Worm (Caenorhabditis elegans) whole organism, L4/young adult: ENCODE measurements around the gene noca-1.
"Not testable (repeated sequence)": the region's sequence is repeated elsewhere in the genome, so short reads cannot be mapped to it uniquely, and the experiment has no call there.

ENCODE experiments used
- W03F9.2 ChIP-seq: fragments of 150-350 bp; optimal IDR thresholded peaks from 2 replicates; lab custom pipeline; 2014; ENCODE audit warnings: missing biosample characterization, missing genetic modification characterization
- dao-5 ChIP-seq: sonication (generic microtip); optimal IDR thresholded peaks from 2 replicates; lab custom pipeline; 2016; ENCODE audit warnings: missing genotype, missing genetic modification characterization, moderate library complexity, missing compliant biosample characterization
- him-1 ChIP-seq: sonication (generic microtip); optimal IDR thresholded peaks from 2 replicates; lab custom pipeline; 2016; ENCODE audit warnings: missing genotype, missing genetic modification reagents, missing genetic modification characterization, missing compliant biosample characterization

Gene noca-1

DNA sequence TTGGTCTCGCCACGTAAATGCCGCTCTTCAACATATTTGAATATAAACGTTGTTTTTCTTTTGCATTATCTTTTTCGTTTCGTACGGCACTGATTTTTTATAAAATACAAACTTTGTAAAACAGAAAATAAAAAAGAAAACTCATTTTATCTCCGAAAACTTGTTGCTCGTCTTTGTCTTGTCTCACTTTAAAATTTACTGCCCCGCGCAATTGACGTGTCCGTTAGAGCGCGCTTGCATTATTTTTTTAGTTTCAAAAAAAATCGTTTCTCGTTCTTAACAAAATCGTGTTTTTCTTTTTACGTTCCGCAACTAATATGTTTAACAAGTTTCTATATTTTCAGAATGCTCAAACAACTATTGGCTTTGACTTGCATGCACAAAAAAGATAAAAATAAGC lies at the start of gene noca-1:
Gene noca-1 (plus strand): TSS at position 345 of the 400 bp plus-strand sequence.
- no peak for TF ChIP-seq dao-5 (tag; lab: Kevin White, UChicago)
- no peak for TF ChIP-seq W03F9.2 (tag; lab: Kevin White, UChicago)
- TF ChIP-seq him-1 (tag; lab: Kevin White, UChicago): no peak

DNA sequence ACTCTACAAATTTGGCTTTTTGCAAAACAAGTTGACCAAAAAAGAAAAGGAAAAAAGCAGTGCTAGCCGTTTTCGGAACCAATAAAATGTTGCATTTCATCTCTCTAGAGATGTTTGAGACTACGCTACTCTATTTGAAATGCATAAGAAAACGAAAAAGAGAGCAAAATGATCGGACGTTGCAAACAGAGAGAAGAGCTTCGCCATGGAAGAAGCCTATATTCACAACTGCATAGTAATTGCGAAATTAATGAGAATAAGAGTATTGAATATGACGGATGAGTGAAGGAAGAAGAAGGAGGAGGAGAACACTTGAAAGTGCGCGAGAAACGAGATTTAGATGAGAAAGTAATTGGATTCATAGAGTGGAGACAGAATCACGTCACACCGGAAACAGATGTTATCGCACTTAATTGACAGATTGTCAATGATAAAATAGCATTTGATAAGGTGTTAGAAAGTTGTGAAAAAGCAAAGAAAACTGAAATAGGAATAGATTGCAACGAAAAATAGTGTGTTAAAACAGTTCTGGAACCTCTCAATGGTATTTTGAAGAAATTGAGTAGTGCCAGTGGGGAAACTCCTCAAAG lies 46.8 kb upstream of the noca-1 start:
- TF ChIP-seq dao-5 (tag; lab: Kevin White, UChicago) (no peak), him-1 (tag; lab: Kevin White, UChicago) (no peak), W03F9.2 (tag; lab: Kevin White, UChicago) (no peak)

DNA sequence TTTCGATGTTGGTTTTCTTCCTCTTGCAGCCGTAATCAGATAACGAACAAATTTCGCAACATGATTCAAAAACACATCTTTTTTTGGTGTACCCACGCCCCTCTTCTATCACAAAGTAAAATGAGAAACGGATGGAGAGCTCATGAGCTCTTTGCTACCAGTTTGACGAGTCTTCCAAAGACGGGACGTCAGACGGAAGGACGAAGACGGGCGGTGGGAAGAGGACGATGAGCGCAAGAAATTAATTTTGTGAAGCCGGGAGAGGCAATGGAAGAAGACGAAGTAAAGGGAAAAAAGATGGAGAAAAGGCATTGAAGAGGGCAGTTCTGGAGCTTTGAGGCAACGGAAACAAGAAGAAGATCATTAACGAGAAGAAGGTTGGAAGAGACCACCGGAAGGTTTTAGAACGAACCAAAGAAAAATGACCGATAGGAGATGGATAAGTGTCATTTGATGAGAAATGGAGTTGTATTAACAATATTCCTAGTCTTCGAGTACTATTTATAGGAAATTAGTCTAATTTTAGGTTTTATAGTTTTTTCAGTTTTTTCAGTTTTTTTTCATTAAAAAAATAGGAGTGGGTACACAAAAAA lies 41.0 kb upstream of the noca-1 start:
- TF ChIP-seq him-1 (tag; lab: Kevin White, UChicago) (no peak), W03F9.2 (tag; lab: Kevin White, UChicago) (no peak), dao-5 (tag; lab: Kevin White, UChicago) (no peak)

DNA sequence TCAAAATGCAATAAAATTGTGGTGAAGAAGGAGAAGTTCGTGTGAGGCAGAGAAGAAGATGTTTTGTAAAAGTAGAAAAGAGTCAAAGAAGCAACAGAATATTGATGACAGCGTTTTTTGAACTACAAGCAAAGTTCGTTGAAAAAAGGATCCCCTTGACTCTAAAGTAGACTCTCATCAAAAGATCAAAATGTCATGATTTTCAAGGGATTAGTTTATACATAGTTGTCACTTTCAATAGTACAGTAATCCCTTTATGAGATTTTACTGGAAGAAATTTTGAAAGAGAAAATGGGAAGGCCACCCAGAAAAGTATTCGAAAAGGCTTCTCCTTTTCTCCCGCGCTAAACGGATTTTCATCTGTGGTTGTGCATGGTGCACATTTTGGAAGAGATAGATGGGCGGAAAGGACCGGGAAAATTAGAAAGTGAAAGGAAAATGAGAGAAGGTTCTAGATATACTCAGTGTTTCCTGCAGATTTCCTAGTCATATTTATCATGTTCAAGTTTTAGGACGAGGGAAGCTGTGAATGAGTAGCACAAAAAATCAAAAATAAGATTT lies 39.7 kb upstream of the noca-1 start:
- TF ChIP-seq him-1 (tag; lab: Kevin White, UChicago) (no peak), dao-5 (tag; lab: Kevin White, UChicago) (no peak), W03F9.2 (tag; lab: Kevin White, UChicago) (no peak)

DNA sequence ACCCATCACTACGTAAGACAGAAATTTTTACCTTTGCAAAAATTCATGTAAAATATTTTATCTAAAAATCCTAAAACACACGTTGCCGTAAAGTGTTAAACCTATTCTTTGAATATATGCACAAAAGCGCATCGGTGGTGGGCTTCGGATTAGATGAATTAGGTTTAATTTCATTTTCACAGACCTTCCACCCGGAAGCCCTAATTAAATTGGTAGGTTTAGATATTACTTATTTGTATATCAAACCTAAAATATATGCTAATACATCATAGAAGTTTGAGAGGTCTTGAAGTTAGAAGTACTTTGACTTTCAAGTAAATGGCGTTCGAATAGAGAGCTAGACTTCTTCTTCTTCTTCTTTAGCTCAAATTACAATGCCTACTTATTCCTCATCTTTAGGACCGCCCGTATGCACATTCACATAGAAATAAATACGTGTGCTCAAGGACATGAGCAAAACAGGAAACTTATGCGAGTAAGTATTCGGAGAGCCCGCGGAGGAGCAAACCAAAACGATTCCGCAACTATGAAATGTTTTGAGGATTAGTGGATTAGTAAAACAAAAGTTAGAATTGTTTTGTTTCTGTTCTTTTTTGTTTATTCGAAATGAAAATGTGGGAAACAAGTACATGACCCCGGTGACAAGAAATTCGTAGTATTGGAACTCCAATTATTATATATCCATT lies 38.0 kb upstream of the noca-1 start:
- TF ChIP-seq dao-5 (tag; lab: Kevin White, UChicago) (no peak), W03F9.2 (tag; lab: Kevin White, UChicago) (no peak), him-1 (tag; lab: Kevin White, UChicago) (no peak)

DNA sequence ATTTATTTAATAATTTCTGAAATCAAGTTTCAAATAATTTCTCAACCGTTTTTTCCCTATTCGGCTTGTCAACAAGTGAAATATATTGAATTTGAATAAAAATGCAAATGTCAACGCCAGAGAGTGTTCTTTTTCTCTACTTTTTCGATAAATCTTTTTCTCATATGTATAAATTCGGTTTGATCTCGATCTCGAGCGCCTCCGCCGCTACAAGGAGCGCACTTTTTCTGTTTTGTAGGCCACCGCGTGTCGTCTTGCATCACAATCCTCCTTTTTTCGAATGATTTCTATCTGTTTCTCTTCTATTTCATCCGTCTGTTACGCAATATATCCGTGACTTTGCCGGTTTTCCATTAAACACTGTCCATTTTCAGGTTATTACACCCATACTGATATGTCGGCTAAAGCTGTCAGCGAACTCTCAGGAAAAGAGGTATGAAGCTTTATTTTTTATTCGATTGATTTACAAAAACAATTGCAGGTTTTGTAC lies 36.6 kb upstream of the noca-1 start, which contains the start of gene acly-2:
Gene acly-2 (plus strand): TSS at position 375 of the 490 bp plus-strand sequence.
- TF ChIP-seq him-1 (tag; lab: Kevin White, UChicago) (no peak), dao-5 (tag; lab: Kevin White, UChicago) (no peak), W03F9.2 (tag; lab: Kevin White, UChicago) (no peak)

DNA sequence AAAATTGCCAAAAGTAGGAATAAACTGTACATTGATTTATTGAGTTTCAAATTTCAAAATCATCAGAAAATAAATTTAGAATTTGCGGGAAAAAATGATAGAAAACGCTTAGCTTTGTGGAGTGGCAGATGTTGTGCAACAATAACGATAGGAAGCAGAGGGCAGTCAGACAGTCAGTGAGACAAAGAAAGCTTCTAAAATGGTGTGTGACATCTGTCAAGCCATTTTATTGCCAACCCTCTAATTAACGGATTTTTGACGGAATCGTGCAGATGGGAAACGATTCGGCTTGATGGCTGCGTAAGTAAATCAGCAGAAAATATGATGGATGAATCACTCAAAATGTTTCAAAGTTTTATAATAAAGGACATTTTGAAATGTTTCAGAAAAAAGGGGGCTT lies 32.6 kb upstream of the noca-1 start, which contains the start of gene max-1:
Gene max-1 (minus strand): TSS at position 124 of the 400 bp plus-strand sequence.
- TF ChIP-seq dao-5 (tag; lab: Kevin White, UChicago) (no peak), him-1 (tag; lab: Kevin White, UChicago) (no peak), W03F9.2 (tag; lab: Kevin White, UChicago) (no peak)

DNA sequence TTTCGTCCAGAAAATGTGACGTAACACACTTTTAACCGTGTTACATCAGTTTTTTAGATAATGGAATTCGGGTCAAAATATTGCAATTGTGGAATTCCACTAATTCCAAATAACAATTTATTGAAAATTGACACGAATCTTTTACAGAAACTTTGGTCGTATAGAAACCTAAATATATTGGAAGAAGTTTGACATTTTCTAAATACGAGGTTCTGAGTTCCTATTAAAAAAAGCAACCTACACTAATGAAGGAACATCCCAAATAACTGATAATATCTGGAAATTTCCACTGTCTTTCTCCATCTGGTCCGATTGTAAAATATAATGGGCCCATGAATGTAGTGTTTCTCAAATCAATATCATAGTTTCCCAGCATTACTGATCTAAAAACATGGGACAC lies 31.5 kb upstream of the noca-1 start:
- TF ChIP-seq W03F9.2 (tag; lab: Kevin White, UChicago) (no peak), dao-5 (tag; lab: Kevin White, UChicago) (no peak), him-1 (tag; lab: Kevin White, UChicago) (no peak)

DNA sequence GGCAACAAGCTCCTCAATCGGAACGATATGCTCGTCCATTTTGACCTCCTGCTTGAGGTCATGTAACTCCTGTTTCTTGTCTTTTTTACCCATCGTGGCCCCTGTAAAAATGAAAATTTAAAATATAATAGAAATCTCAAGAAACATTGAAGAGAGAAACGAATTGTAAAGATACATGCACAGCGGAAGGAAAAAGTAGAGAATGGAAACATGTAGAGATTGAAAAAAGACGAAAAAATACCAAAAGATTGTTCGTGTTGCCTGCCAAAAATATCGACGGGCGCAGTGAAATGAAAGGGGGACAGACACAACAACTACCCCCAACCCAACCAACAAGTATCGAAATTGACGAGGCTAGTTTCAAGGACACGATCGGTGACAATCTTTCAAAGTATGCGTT lies 22.8 kb upstream of the noca-1 start, which contains the start of gene eat-6:
Gene eat-6 (minus strand): TSS at position 101 of the 400 bp plus-strand sequence.
- TF ChIP-seq him-1 (tag; lab: Kevin White, UChicago): no peak
- no peak for TF ChIP-seq W03F9.2 (tag; lab: Kevin White, UChicago)
- TF ChIP-seq dao-5 (tag; lab: Kevin White, UChicago): no peak

DNA sequence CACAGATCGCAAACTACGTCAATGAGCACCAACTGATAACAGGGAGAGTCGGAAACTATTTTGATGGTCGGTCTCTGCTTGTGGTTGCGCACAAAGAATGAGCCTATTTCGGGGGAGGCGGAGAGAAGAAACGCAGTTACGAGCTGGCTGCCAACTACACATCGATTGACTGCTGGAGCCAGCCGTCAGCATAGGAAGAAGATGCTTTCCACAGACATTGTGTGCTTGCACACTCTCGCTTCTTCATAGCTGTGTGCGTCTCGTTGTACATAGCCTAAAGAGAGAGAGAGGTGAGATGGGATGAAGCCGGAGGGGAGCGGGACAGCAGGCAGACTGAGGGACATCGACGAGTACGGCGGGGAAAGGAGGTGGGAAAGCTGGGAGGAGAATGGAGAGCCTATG lies 22.3 kb upstream of the noca-1 start:
- TF ChIP-seq dao-5 (tag; lab: Kevin White, UChicago) (no peak), him-1 (tag; lab: Kevin White, UChicago) (peak; percentile 74), W03F9.2 (tag; lab: Kevin White, UChicago) (peak; percentile 17)

DNA sequence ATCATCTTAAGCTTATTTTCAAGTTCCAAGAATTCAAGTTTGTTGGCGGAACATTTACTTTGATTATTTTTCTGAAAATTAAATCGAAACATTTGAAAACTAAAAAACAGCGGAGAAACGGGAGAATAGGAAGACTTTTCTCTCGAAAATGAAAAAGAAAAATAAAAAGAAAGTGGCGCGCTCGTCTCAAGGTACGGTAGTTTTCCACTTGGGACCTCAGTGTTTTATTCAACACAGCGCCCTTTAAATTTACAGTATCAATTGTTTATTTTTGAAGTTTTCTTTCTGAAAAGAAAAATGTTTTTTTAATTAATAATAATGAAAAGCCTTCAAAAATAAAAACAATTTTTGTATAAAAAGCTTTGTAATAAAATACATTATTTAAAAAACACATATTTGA lies 21.2 kb upstream of the noca-1 start:
- TF ChIP-seq him-1 (tag; lab: Kevin White, UChicago) (no peak), W03F9.2 (tag; lab: Kevin White, UChicago) (peak; percentile 56)

DNA sequence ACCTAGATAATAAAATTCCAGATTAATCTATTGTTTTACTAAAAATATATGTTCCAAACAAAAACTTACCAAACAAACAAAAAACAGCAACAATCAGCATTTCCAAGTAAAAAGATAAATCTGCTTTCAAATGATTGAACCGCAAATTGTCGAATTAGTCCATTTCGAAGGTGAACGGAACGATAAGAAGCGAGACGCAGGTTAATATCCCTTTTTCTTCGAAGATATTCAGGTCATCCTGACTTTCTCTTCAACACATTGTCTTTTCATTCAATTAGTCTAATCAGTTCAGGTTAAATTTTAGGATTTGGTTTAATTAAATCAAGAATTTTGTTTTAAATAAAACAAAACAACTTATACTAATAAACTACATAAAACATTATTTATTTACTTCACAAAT lies 19.3 kb upstream of the noca-1 start, which contains the start of gene B0365.9:
Gene B0365.9 (minus strand): TSS at position 186 of the 400 bp plus-strand sequence.
- TF ChIP-seq dao-5 (tag; lab: Kevin White, UChicago) (no peak), W03F9.2 (tag; lab: Kevin White, UChicago) (no peak), him-1 (tag; lab: Kevin White, UChicago) (no peak)

DNA sequence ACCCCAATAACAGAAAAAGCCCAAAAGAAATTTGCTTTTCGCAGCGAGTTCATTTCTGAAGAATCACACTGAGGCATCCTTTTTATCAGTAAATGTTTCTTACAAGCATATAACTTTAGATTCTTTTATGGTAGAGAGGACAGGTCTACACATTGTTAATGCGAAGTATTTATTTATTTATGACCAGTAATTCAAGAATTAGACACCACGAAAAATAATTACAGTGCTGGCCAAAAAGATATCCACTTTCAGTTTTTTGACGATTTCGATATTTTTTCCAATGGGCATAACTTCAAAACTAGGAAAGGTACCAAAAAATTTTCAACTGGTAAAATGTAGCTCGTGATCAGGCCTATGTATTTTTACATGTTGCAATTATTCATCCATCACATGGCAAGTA lies 17.9 kb upstream of the noca-1 start, which contains the start of gene clec-225:
Gene clec-225 (minus strand): TSS at position 101 of the 400 bp plus-strand sequence.
- TF ChIP-seq dao-5, him-1, W03F9.2 (tag; lab: Kevin White, UChicago): not testable (repeated sequence)
